Worm (Caenorhabditis elegans): Measurements from ENCODE around the gene T15B7.15.

The T15B7.15 gene

DNA sequence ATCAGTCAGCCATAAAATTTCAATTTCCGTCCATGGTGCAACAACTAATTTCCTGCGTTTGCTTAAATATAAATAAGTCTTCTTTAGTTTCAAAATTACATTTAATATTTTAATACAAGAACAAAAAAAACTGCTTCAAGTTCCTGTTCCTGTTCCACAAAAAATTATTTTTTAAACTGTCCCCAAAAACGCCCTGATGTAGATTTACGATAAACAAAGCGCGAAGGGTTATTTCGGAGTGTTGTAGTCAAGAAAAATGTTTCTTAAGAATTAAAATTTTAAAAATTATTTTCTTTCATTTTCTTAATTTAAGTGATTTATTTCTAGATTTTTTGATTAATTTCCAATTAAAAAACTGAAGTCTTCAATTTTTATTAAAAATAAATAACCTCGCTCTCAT, at the start of gene T15B7.15:
T15B7.15 (minus strand) TSS at position 67 of the 400 bp plus-strand sequence.
- no peak for TF ChIP-seq sox-4 (tag; optimal IDR thresholded peaks at IDR 0.05)
- peak; percentile 32 to 83 for TF ChIP-seq efl-1 (optimal IDR thresholded peaks at IDR 0.05)
- peak; percentile 84 to 97 for TF ChIP-seq efl-1 (GFP tag; optimal IDR thresholded peaks at IDR 0.05 in 1 of 2)
- no peak for TF ChIP-seq ceh-63 (GFP tag; optimal IDR thresholded peaks at IDR 0.05)
- TF ChIP-seq C04F5.9 (tag; optimal IDR thresholded peaks at IDR 0.05), result no peak
- no peak for TF ChIP-seq ztf-4 (tag; optimal IDR thresholded peaks at IDR 0.05)
- no peak for TF ChIP-seq fkh-4 (tag; optimal IDR thresholded peaks at IDR 0.05; ENCODE audit: borderline replicate concordance)
- peak; percentile 20 for TF ChIP-seq irx-1 (tag; optimal IDR thresholded peaks at IDR 0.05)
- TF ChIP-seq unc-62 (GFP tag; optimal IDR thresholded peaks at IDR 0.05), result no peak
- no peak for TF ChIP-seq nhr-12 (tag; optimal IDR thresholded peaks at IDR 0.05)
- TF ChIP-seq nhr-84 (tag; optimal IDR thresholded peaks at IDR 0.05), result no peak
- TF ChIP-seq mdl-1 (tag; optimal IDR thresholded peaks at IDR 0.05), result no peak
- TF ChIP-seq nhr-11 (tag; optimal IDR thresholded peaks at IDR 0.05), result no peak
- peak; percentile 19 for TF ChIP-seq blmp-1 (tag; optimal IDR thresholded peaks at IDR 0.05)
- TF ChIP-seq vab-15 (tag; optimal IDR thresholded peaks at IDR 0.05), result no peak
- TF ChIP-seq aha-1 (tag; optimal IDR thresholded peaks at IDR 0.05), result no peak
- TF ChIP-seq dpl-1 (GFP tag; optimal IDR thresholded peaks at IDR 0.05), result peak; percentile 72 to 88 (median 82)
- no peak for TF ChIP-seq ztf-11 (tag; optimal IDR thresholded peaks at IDR 0.05)
- peak; percentile 50 for TF ChIP-seq lin-14 (GFP tag; optimal IDR thresholded peaks at IDR 0.05)
- no peak for TF ChIP-seq mef-2 (tag; optimal IDR thresholded peaks at IDR 0.05)
- TF ChIP-seq ceh-88 (GFP tag; IDR thresholded peaks at IDR 0.05), result no peak
- no peak for TF ChIP-seq hlh-4 (tag; optimal IDR thresholded peaks at IDR 0.05)
- TF ChIP-seq nhr-47 (tag; optimal IDR thresholded peaks at IDR 0.05), result peak; percentile 53
- peak; percentile 53 for TF ChIP-seq nhr-85 (tag)
- TF ChIP-seq nhr-77 (tag; optimal IDR thresholded peaks at IDR 0.05), result no peak
- TF ChIP-seq alr-1 (tag; optimal IDR thresholded peaks at IDR 0.05; ENCODE audit: borderline replicate concordance), result no peak
- no peak for TF ChIP-seq ces-1 (GFP tag; optimal IDR thresholded peaks at IDR 0.05)
- no peak for TF ChIP-seq lir-3 (tag; optimal IDR thresholded peaks at IDR 0.05; ENCODE audit: poor library complexity)
- TF ChIP-seq skn-1 (tag; optimal IDR thresholded peaks at IDR 0.05), result peak; percentile 57
- TF ChIP-seq lin-35 (GFP tag; optimal IDR thresholded peaks at IDR 0.05), result peak; percentile 67 to 87
- peak; percentile 20 for TF ChIP-seq xbp-1 (tag; optimal IDR thresholded peaks at IDR 0.05)
- no peak for TF ChIP-seq egl-27 (tag; optimal IDR thresholded peaks at IDR 0.05)
- peak in 2 of 3 experiments; percentile 11 to 33 for TF ChIP-seq ceh-82 (tag; optimal IDR thresholded peaks at IDR 0.05)
- TF ChIP-seq pqm-1 (tag; optimal IDR thresholded peaks at IDR 0.05), result no peak
- TF ChIP-seq swsn-7 (tag; optimal IDR thresholded peaks at IDR 0.05), result peak; percentile 36
- peak; percentile 21 for TF ChIP-seq nhr-20 (tag; optimal IDR thresholded peaks at IDR 0.05)
- TF ChIP-seq elt-2 (tag; optimal IDR thresholded peaks at IDR 0.05), result no peak
- TF ChIP-seq zag-1 (tag; optimal IDR thresholded peaks at IDR 0.05), result no peak
- no peak for TF ChIP-seq ceh-8 (GFP tag; optimal IDR thresholded peaks at IDR 0.05)
- TF ChIP-seq zip-4 (GFP tag; optimal IDR thresholded peaks at IDR 0.05), result no peak
- TF ChIP-seq dsc-1 (tag; optimal IDR thresholded peaks at IDR 0.05), result peak; percentile 21
- TF ChIP-seq lsy-2 (tag; optimal IDR thresholded peaks at IDR 0.05), result peak; percentile 25 to 71
- TF ChIP-seq mab-9 (GFP tag; IDR thresholded peaks at IDR 0.05), result no peak
- TF ChIP-seq tbx-2 (tag; optimal IDR thresholded peaks at IDR 0.05), result peak; percentile 18
- TF ChIP-seq pax-3 (tag; optimal IDR thresholded peaks at IDR 0.05), result no peak
- no peak for TF ChIP-seq aly-2 (tag; optimal IDR thresholded peaks at IDR 0.05)
- no peak for TF ChIP-seq Y116A8C.19 (tag; optimal IDR thresholded peaks at IDR 0.05; ENCODE audit: borderline replicate concordance)
- peak; percentile 30 for TF ChIP-seq rnt-1 (tag; optimal IDR thresholded peaks at IDR 0.05)
- no peak for TF ChIP-seq egl-13 (tag; optimal IDR thresholded peaks at IDR 0.05)
- no peak for TF ChIP-seq unc-98 (GFP tag; IDR thresholded peaks at IDR 0.05)
- no peak for TF ChIP-seq ceh-90 (tag; optimal IDR thresholded peaks at IDR 0.05)
- no peak for TF ChIP-seq snpc-4 (tag; optimal IDR thresholded peaks at IDR 0.05)
- no peak for TF ChIP-seq nhr-237 (tag; optimal IDR thresholded peaks at IDR 0.05)
- TF ChIP-seq unc-130 (tag; optimal IDR thresholded peaks at IDR 0.05), result no peak

Measured in whole organism, L1 larva.